Fruit fly (Drosophila melanogaster): ENCODE results near the gene Lcp65Ae.

- TF ChIP-seq CTCF (optimal IDR thresholded peaks at IDR 0.05) (no peak), CG8478 (optimal IDR thresholded peaks at IDR 0.05) (no peak)
Measured at dm6 chr3L:6159863-6160262, 21.9 kb upstream of the Lcp65Ae start.
